Fruit fly (Drosophila melanogaster) whole organism, embryonic: ENCODE results near the gene CG42866.

Experiments used
- ATbp ChIP-seq: fragments of 200-800 bp; sonication (Bioruptor generic); optimal IDR thresholded peaks from 2 replicates; lab custom pipeline; 2017; ENCODE audit warnings: missing biosample characterization, mild to moderate bottlenecking, missing genetic modification characterization, missing genetic modification reagents
- BtbVII ChIP-seq: fragments of 200-800 bp; sonication (Bioruptor generic); optimal IDR thresholded peaks from 3 replicates; lab custom pipeline; 2017; ENCODE audit warnings: missing biosample characterization, mild to moderate bottlenecking, missing genetic modification characterization
- CG10209 ChIP-seq: fragments of 200-800 bp; sonication (Bioruptor generic); optimal IDR thresholded peaks from 3 replicates; lab custom pipeline; 2017; ENCODE audit warnings: missing biosample characterization, mild to moderate bottlenecking, missing genetic modification characterization, missing genetic modification reagents
- CG10654 ChIP-seq: fragments of 200-800 bp; sonication (Bioruptor generic); optimal IDR thresholded peaks from 2 replicates; lab custom pipeline; 2016; ENCODE audit warnings: missing biosample characterization, missing genetic modification characterization
- CG12219 ChIP-seq: fragments of 200-800 bp; sonication (Bioruptor generic); optimal IDR thresholded peaks from 3 replicates; lab custom pipeline; 2018; ENCODE audit warnings: missing biosample characterization, mild to moderate bottlenecking, missing genetic modification characterization
- CG12299 ChIP-seq: fragments of 200-800 bp; sonication (Bioruptor generic); optimal IDR thresholded peaks from 2 replicates; lab custom pipeline; 2018; ENCODE audit warnings: missing biosample characterization, mild to moderate bottlenecking, missing genetic modification characterization
- CG12942 ChIP-seq: fragments of 200-800 bp; sonication (Bioruptor generic); optimal IDR thresholded peaks from 3 replicates; lab custom pipeline; 2016; ENCODE audit warnings: missing biosample characterization, missing genetic modification characterization
- CG15073 ChIP-seq: fragments of 200-800 bp; sonication (Bioruptor generic); optimal IDR thresholded peaks from 2 replicates; lab custom pipeline; 2016; ENCODE audit warnings: missing biosample characterization, missing genetic modification characterization
- CG1529 ChIP-seq: fragments of 200-800 bp; sonication (Bioruptor generic); optimal IDR thresholded peaks from 3 replicates; lab custom pipeline; 2018; ENCODE audit warnings: missing biosample characterization, missing genetic modification characterization
- CG15514 ChIP-seq: fragments of 200-800 bp; sonication (Bioruptor generic); optimal IDR thresholded peaks from 3 replicates; lab custom pipeline; 2017; ENCODE audit warnings: missing biosample characterization, missing genetic modification characterization, mild to moderate bottlenecking, moderate library complexity, missing genetic modification reagents
- CG18619 ChIP-seq: fragments of 200-800 bp; sonication (Bioruptor generic); optimal IDR thresholded peaks from 3 replicates; lab custom pipeline; 2017; ENCODE audit warnings: missing biosample characterization, mild to moderate bottlenecking, missing genetic modification characterization
- CG2116 ChIP-seq: fragments of 200-800 bp; sonication (Bioruptor generic); optimal IDR thresholded peaks from 3 replicates; lab custom pipeline; 2018; ENCODE audit warnings: missing biosample characterization, mild to moderate bottlenecking, missing genetic modification characterization
- CG2120 ChIP-seq: fragments of 200-800 bp; sonication (Bioruptor generic); optimal IDR thresholded peaks from 3 replicates; lab custom pipeline; 2016; ENCODE audit warnings: missing biosample characterization, missing genetic modification characterization
- CG32532 ChIP-seq: fragments of 200-800 bp; sonication (Bioruptor generic); IDR thresholded peaks from 2 replicates; pipeline ENCODE4 v1.3.6; 2022; ENCODE audit warnings: missing biosample characterization, missing genetic modification characterization
- CG3281 ChIP-seq: fragments of 200-800 bp; sonication (Bioruptor generic); optimal IDR thresholded peaks from 3 replicates; lab custom pipeline; 2017; ENCODE audit warnings: missing biosample characterization, mild to moderate bottlenecking, missing genetic modification characterization
- CG34224 ChIP-seq: fragments of 200-800 bp; sonication (Bioruptor generic); IDR thresholded peaks from 3 replicates; pipeline ENCODE4 v1.3.6; 2022; ENCODE audit warnings: missing biosample characterization, missing genetic modification characterization; ENCODE audit not compliant: partially characterized antibody
- CG4404 ChIP-seq: fragments of 200-800 bp; sonication (Bioruptor generic); IDR thresholded peaks from 2 replicates; pipeline ENCODE4 v1.3.6; 2022; ENCODE audit warnings: missing biosample characterization, missing genetic modification characterization
- CG4424 ChIP-seq: fragments of 200-800 bp; sonication (Bioruptor generic); optimal IDR thresholded peaks from 3 replicates; lab custom pipeline; 2016; ENCODE audit warnings: missing biosample characterization, missing genetic modification characterization
- CG4617 ChIP-seq: fragments of 200-800 bp; sonication (Bioruptor generic); optimal IDR thresholded peaks from 3 replicates; lab custom pipeline; 2016; ENCODE audit warnings: missing biosample characterization, missing genetic modification characterization, borderline replicate concordance
- CG5245 ChIP-seq: fragments of 200-800 bp; sonication (Bioruptor generic); optimal IDR thresholded peaks from 3 replicates; lab custom pipeline; 2016; ENCODE audit warnings: missing biosample characterization, missing genetic modification characterization
- CG6175 ChIP-seq: fragments of 200-800 bp; sonication (Bioruptor generic); IDR thresholded peaks from 3 replicates; pipeline ENCODE4 v1.3.6; 2022; ENCODE audit warnings: missing biosample characterization, missing genetic modification characterization
- CG6683 ChIP-seq: fragments of 200-800 bp; sonication (Bioruptor generic); optimal IDR thresholded peaks from 2 replicates; lab custom pipeline; 2017; ENCODE audit warnings: missing biosample characterization, mild to moderate bottlenecking, missing genetic modification characterization, missing genetic modification reagents
- CG7372 ChIP-seq: fragments of 200-800 bp; sonication (Bioruptor generic); IDR thresholded peaks from 2 replicates; pipeline ENCODE4 v1.3.6; 2022; ENCODE audit warnings: missing biosample characterization, missing genetic modification characterization
- CG7928 ChIP-seq: fragments of 200-800 bp; sonication (Bioruptor generic); optimal IDR thresholded peaks from 2 replicates; lab custom pipeline; 2017; ENCODE audit warnings: missing biosample characterization, mild to moderate bottlenecking, missing genetic modification characterization
- CG9817 ChIP-seq: fragments of 200-800 bp; sonication (Bioruptor generic); optimal IDR thresholded peaks from 2 replicates; lab custom pipeline; 2018; ENCODE audit warnings: missing biosample characterization, mild to moderate bottlenecking, missing genetic modification characterization, moderate library complexity
- CG9932 ChIP-seq: fragments of 200-800 bp; sonication (Bioruptor generic); IDR thresholded peaks from 2 replicates; pipeline ENCODE4 v1.3.6; 2022; ENCODE audit warnings: missing biosample characterization, missing genetic modification characterization
- CrebB ChIP-seq: fragments of 200-800 bp; sonication (Bioruptor generic); optimal IDR thresholded peaks from 3 replicates; lab custom pipeline; 2018; ENCODE audit warnings: missing biosample characterization, mild to moderate bottlenecking, missing genetic modification characterization
- Dbx ChIP-seq: fragments of 200-800 bp; sonication (Bioruptor generic); IDR thresholded peaks from 3 replicates; pipeline ENCODE4 v1.3.6; 2022; ENCODE audit warnings: missing biosample characterization, missing genetic modification characterization
- Elba2 ChIP-seq: fragments of 200-800 bp; sonication (Bioruptor generic); optimal IDR thresholded peaks from 3 replicates; lab custom pipeline; 2016; ENCODE audit warnings: missing biosample characterization, missing genetic modification characterization
- Hmr ChIP-seq: fragments of 200-800 bp; sonication (Bioruptor generic); optimal IDR thresholded peaks from 3 replicates; lab custom pipeline; 2017; ENCODE audit warnings: mild to moderate bottlenecking, missing biosample characterization, missing genetic modification reagents, missing genetic modification characterization
- Hr39 ChIP-seq: fragments of >200 bp; optimal IDR thresholded peaks from 2 replicates; lab custom pipeline; 2017
- MTF-1 ChIP-seq: fragments of 200-800 bp; sonication (Bioruptor generic); optimal IDR thresholded peaks from 2 replicates; lab custom pipeline; 2018; ENCODE audit warnings: missing biosample characterization, mild to moderate bottlenecking, missing genetic modification characterization, borderline replicate concordance
- NK7.1 ChIP-seq: fragments of 200-800 bp; sonication (Bioruptor generic); optimal IDR thresholded peaks from 3 replicates; lab custom pipeline; 2016; ENCODE audit warnings: missing biosample characterization, missing genetic modification characterization
- Oli ChIP-seq: fragments of 200-800 bp; sonication (Bioruptor generic); optimal IDR thresholded peaks from 2 replicates; lab custom pipeline; 2018; ENCODE audit warnings: missing biosample characterization, mild to moderate bottlenecking, missing genetic modification characterization, moderate library complexity
- Taf1 ChIP-seq: fragments of 200-800 bp; sonication (Bioruptor generic); IDR thresholded peaks from 2 replicates; pipeline ENCODE4 v1.3.6; 2022; ENCODE audit warnings: missing biosample characterization, missing genetic modification characterization
- al ChIP-seq: fragments of 200-800 bp; sonication (Bioruptor generic); IDR thresholded peaks from 2 replicates; pipeline ENCODE4 v1.3.6; 2022; ENCODE audit warnings: missing biosample characterization, missing genetic modification characterization
- az2 ChIP-seq: fragments of 200-800 bp; sonication (Bioruptor generic); optimal IDR thresholded peaks from 3 replicates; lab custom pipeline; 2016; ENCODE audit warnings: missing biosample characterization, missing genetic modification characterization
- cad ChIP-seq: fragments of >200 bp; optimal IDR thresholded peaks from 2 replicates; lab custom pipeline; 2017; ENCODE audit warnings: missing biosample characterization, missing genetic modification characterization
- crp ChIP-seq, 2 experiments: fragments of 200-800 bp; sonication (Bioruptor generic); optimal IDR thresholded peaks; 2 replicates in 1 of 2; 3 replicates in 1 of 2; lab custom pipeline; 2017; ENCODE audit warnings: missing biosample characterization in 2 of 2, missing genetic modification characterization in 2 of 2, mild to moderate bottlenecking in 1 of 2, moderate library complexity in 1 of 2
- fd64A ChIP-seq: fragments of 200-800 bp; sonication (Bioruptor generic); optimal IDR thresholded peaks from 3 replicates; lab custom pipeline; 2018; ENCODE audit warnings: missing biosample characterization, mild to moderate bottlenecking, missing genetic modification characterization
- gcm2 ChIP-seq: fragments of 200-800 bp; sonication (Bioruptor generic); optimal IDR thresholded peaks from 2 replicates; lab custom pipeline; 2016; ENCODE audit warnings: missing biosample characterization, missing genetic modification characterization
- grau ChIP-seq: fragments of 200-800 bp; optimal IDR thresholded peaks from 3 replicates; lab custom pipeline; 2019; ENCODE audit warnings: missing biosample characterization, mild to moderate bottlenecking, missing genetic modification characterization, moderate library complexity
- hbn ChIP-seq: fragments of 200-800 bp; sonication (Bioruptor generic); IDR thresholded peaks from 2 replicates; pipeline ENCODE4 v1.3.6; 2022; ENCODE audit warnings: missing biosample characterization, missing genetic modification characterization; ENCODE audit not compliant: partially characterized antibody
- hkb ChIP-seq, 2 experiments: fragments of 200-800 bp in 1 of 2; fragments of >200 bp in 1 of 2; sonication (Bioruptor generic) in 1 of 2; IDR thresholded peaks in 1 of 2; optimal IDR thresholded peaks in 1 of 2; 2 replicates each; pipeline versions ENCODE4 v1.3.6 to Lab custom; 2017 to 2022; ENCODE audit warnings: missing biosample characterization in 1 of 2, missing genetic modification characterization in 1 of 2
- nom ChIP-seq: fragments of 200-800 bp; sonication (Bioruptor generic); optimal IDR thresholded peaks from 2 replicates; lab custom pipeline; 2017; ENCODE audit warnings: missing biosample characterization, missing genetic modification characterization, mild to moderate bottlenecking, moderate library complexity, missing genetic modification reagents
- org-1 ChIP-seq: fragments of 200-800 bp; sonication (Bioruptor generic); optimal IDR thresholded peaks from 2 replicates; lab custom pipeline; 2017; ENCODE audit warnings: missing biosample characterization, missing genetic modification characterization
- prd ChIP-seq, 3 experiments: fragments of >200 bp in 2 of 3; fragments of 200-800 bp in 1 of 3; sonication (Bioruptor generic) in 1 of 3; optimal IDR thresholded peaks in 2 of 3; IDR thresholded peaks in 1 of 3; 2 replicates in 2 of 3; 3 replicates in 1 of 3; pipeline versions ENCODE4 v1.3.6 to Lab custom; 2017 to 2022; ENCODE audit warnings: missing biosample characterization in 1 of 3, missing genetic modification characterization in 1 of 3
- repo ChIP-seq: fragments of 200-800 bp; sonication (Bioruptor generic); optimal IDR thresholded peaks from 2 replicates; lab custom pipeline; 2016; ENCODE audit warnings: missing biosample characterization, missing genetic modification characterization
- row ChIP-seq: fragments of 200-800 bp; sonication (Bioruptor generic); IDR thresholded peaks from 3 replicates; pipeline ENCODE4 v1.3.6; 2022; ENCODE audit warnings: missing biosample characterization, missing genetic modification characterization
- zen2 ChIP-seq: fragments of 200-800 bp; sonication (Bioruptor generic); IDR thresholded peaks from 3 replicates; pipeline ENCODE4 v1.3.6; 2022; ENCODE audit warnings: missing biosample characterization, missing genetic modification characterization; ENCODE audit not compliant: partially characterized antibody

Gene CG42866

DNA sequence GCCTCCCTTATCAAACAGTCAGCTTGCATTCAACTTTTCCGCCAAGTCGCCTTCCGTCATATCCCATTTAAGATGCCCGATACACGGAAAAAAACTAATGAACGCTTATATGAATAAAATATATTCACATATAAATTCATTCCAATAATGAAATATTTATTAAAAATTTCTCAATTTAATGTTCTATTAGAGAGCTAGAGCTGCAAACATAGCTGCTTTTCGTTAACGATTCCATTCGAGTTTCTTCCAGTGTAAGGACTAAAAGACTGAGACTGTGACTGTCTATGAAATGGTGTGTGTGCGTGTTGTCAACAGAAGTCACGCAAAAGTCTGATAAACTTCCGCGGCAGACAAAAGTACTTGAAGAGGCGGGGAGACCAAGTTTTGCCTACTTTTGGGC, 31.4 kb downstream of the CG42866 start (continued):
- TF ChIP-seq Hmr (GFP tag; lab: Kevin White, UChicago) (peak; percentile 62), Dbx (peak; percentile 60; the same call in 2 of the 3 replicates), prd (optimal IDR thresholded peaks at IDR 0.05; lab: Kevin White, UChicago) (no peak), prd (GFP tag; IDR thresholded peaks at IDR 0.05; lab: Robert Waterston, UW) (peak; percentile 60), CG4617 (no peak), Hr39 (lab: Kevin White, UChicago) (no peak), CrebB (tag; lab: Kevin White, UChicago) (no peak), hbn (GFP tag; lab: Robert Waterston, UW) (no peak), NK7.1 (GFP tag; lab: Kevin White, UChicago) (no peak), CG4404 (no peak), fd64A (GFP tag; lab: Kevin White, UChicago) (no peak), CG9932 (peak; percentile 16; the same call in 1 of the 2 replicates), org-1 (GFP tag; lab: Kevin White, UChicago) (no peak), repo (GFP tag; lab: Kevin White, UChicago) (no peak), CG5245 (GFP tag; lab: Kevin White, UChicago) (no peak), CG1529 (GFP tag; lab: Kevin White, UChicago) (no peak), CG6175 (GFP tag; lab: Robert Waterston, UW) (no peak), crp (GFP tag; optimal IDR thresholded peaks at IDR 0.05; lab: Kevin White, UChicago) (no peak), CG18619 (peak; percentile 29), zen2 (no peak), BtbVII (GFP tag; lab: Kevin White, UChicago) (peak; percentile 29), gcm2 (GFP tag; lab: Kevin White, UChicago) (no peak), CG2120 (GFP tag; lab: Kevin White, UChicago) (peak; percentile 47), CG15514 (peak; percentile 21), CG12942 (GFP tag; lab: Kevin White, UChicago) (peak; percentile 4), al (GFP tag; lab: Robert Waterston, UW) (no peak), Taf1 (GFP tag; lab: Robert Waterston, UW) (no peak), MTF-1 (GFP tag; lab: Kevin White, UChicago) (no peak), cad (no peak), CG4424 (GFP tag; lab: Kevin White, UChicago) (peak; percentile 28), ATbp (no peak), CG7372 (GFP tag; lab: Robert Waterston, UW) (0 out of 2 replicates have a peak, but pooled peaks have one; percentile 18), grau (tag; lab: Kevin White, UChicago) (peak; percentile 58), CG9817 (tag; lab: Kevin White, UChicago) (peak; percentile 20), Oli (peak; percentile 23), CG7928 (no peak), CG10654 (GFP tag; lab: Kevin White, UChicago) (peak; percentile 20), nom (no peak), hkb (optimal IDR thresholded peaks at IDR 0.05; lab: Kevin White, UChicago) (no peak), hkb (GFP tag; IDR thresholded peaks at IDR 0.05; lab: Robert Waterston, UW) (peak; percentile 71), CG2116 (GFP tag; lab: Kevin White, UChicago) (peak; percentile 4), Elba2 (no peak), CG10209 (peak; percentile 39), CG12219 (no peak), CG32532 (GFP tag; lab: Robert Waterston, UW) (peak; percentile 57; the same call in 1 of the 2 replicates), CG3281 (GFP tag; lab: Kevin White, UChicago) (peak; percentile 66), CG12299 (tag; lab: Kevin White, UChicago) (no peak), CG15073 (GFP tag; lab: Kevin White, UChicago) (no peak), CG34224 (GFP tag; lab: Robert Waterston, UW) (no peak), row (peak; percentile 65), CG6683 (GFP tag; lab: Kevin White, UChicago) (peak; percentile 34), az2 (GFP tag; lab: Kevin White, UChicago) (peak; percentile 33)
